Worm (Caenorhabditis elegans) whole organism, L4 larva: ENCODE data around the gene srsx-19.

Experiments used
- R02D3.7 ChIP-seq: fragments of 150-350 bp; sonication (generic microtip); optimal IDR thresholded peaks from 3 replicates; lab custom pipeline; 2014; ENCODE audit warnings: missing biosample characterization, missing genetic modification characterization
- T20F7.1 ChIP-seq: fragments of 200-800 bp; sonication (Bioruptor generic); optimal IDR thresholded peaks from 2 replicates; lab custom pipeline; 2018; ENCODE audit warnings: mild to moderate bottlenecking, missing genetic modification characterization, missing compliant biosample characterization
- ZK337.2 ChIP-seq: fragments of 200-800 bp; sonication (Bioruptor generic); IDR thresholded peaks from 2 replicates; pipeline ENCODE4 v1.3.6; 2022; ENCODE audit warnings: missing genetic modification reagents, missing genetic modification characterization, missing compliant biosample characterization
- aha-1 ChIP-seq: fragments of 150-350 bp; peaks from one replicate; lab custom pipeline; 2014; ENCODE audit warnings: missing biosample characterization, missing genetic modification characterization
- daf-16 ChIP-seq, 3 experiments: sonication (generic microtip); optimal IDR thresholded peaks; 2 replicates each; lab custom pipeline; 2016 to 2017; ENCODE audit warnings: missing genetic modification characterization in 3 of 3, missing genetic modification reagents in 3 of 3, mild to moderate bottlenecking in 2 of 3, missing compliant biosample characterization in 2 of 3, missing biosample characterization in 1 of 3, moderate library complexity in 1 of 3
- egl-27 ChIP-seq: sonication (generic microtip); optimal IDR thresholded peaks from 3 replicates; lab custom pipeline; 2017; ENCODE audit warnings: missing biosample characterization, missing genetic modification reagents, missing genetic modification characterization
- fkh-10 ChIP-seq: fragments of 150-350 bp; optimal IDR thresholded peaks from 2 replicates; lab custom pipeline; 2014; ENCODE audit warnings: missing biosample characterization, missing genetic modification reagents, missing genetic modification characterization
- lin-13 ChIP-seq: fragments of 150-350 bp; optimal IDR thresholded peaks from 2 replicates; lab custom pipeline; 2014; ENCODE audit warnings: missing biosample characterization, missing genetic modification reagents, missing genetic modification characterization
- lsy-2 ChIP-seq, 2 experiments: fragments of 150-350 bp in 1 of 2; sonication (generic microtip) in 1 of 2; optimal IDR thresholded peaks; 2 replicates each; lab custom pipeline; 2014 to 2017; ENCODE audit warnings: missing biosample characterization in 2 of 2, missing genetic modification characterization in 2 of 2
- mep-1 ChIP-seq: fragments of 150-350 bp; sonication (generic microtip); optimal IDR thresholded peaks from 3 replicates; lab custom pipeline; 2014; ENCODE audit warnings: missing biosample characterization, missing genetic modification characterization
- nhr-25 ChIP-seq: sonication (generic microtip); optimal IDR thresholded peaks from 2 replicates; lab custom pipeline; 2017; ENCODE audit warnings: missing genetic modification characterization, mild to moderate bottlenecking, missing compliant biosample characterization, antibody characterized with exemption, moderate library complexity, borderline replicate concordance; ENCODE audit not compliant: insufficient read depth
- nhr-28 ChIP-seq: fragments of 150-350 bp; optimal IDR thresholded peaks from 2 replicates; lab custom pipeline; 2014; ENCODE audit warnings: missing biosample characterization, missing genetic modification characterization
- snpc-4 ChIP-seq: fragments of 150-350 bp; optimal IDR thresholded peaks from 2 replicates; lab custom pipeline; 2014; ENCODE audit warnings: missing biosample characterization, missing genetic modification characterization
- ztf-11 ChIP-seq: fragments of 150-350 bp; optimal IDR thresholded peaks from 2 replicates; lab custom pipeline; 2014; ENCODE audit warnings: missing biosample characterization, missing genetic modification characterization

ce11 chrV:13850170-13850569 lies 37.3 kb upstream of the srsx-19 start, which contains the start of gene hpx-2:
- TF ChIP-seq T20F7.1 (GFP tag; lab: Kevin White, UChicago), result no peak
- no peak for TF ChIP-seq R02D3.7 (tag; lab: Kevin White, UChicago)
- no peak for TF ChIP-seq nhr-28 (tag; lab: Kevin White, UChicago)
- no peak for TF ChIP-seq mep-1 (tag; lab: Kevin White, UChicago)
- TF ChIP-seq lin-13 (GFP tag; lab: Kevin White, UChicago), result no peak
- no peak for TF ChIP-seq egl-27 (tag; lab: Kevin White, UChicago)
- TF ChIP-seq fkh-10 (GFP tag; lab: Kevin White, UChicago), result no peak
- TF ChIP-seq lsy-2 (tag; optimal IDR thresholded peaks at IDR 0.05; lab: Kevin White, UChicago), result no peak
- no peak for TF ChIP-seq aha-1 (tag; lab: Kevin White, UChicago)
- no peak for TF ChIP-seq ztf-11
- no peak for TF ChIP-seq daf-16 (GFP tag; optimal IDR thresholded peaks at IDR 0.05; lab: Kevin White, UChicago)
- TF ChIP-seq daf-16 (tag; optimal IDR thresholded peaks at IDR 0.05; lab: Kevin White, UChicago), result no peak
- TF ChIP-seq nhr-25 (tag; lab: Kevin White, UChicago), result no peak
- TF ChIP-seq snpc-4, result no peak
- TF ChIP-seq ZK337.2 (GFP tag; lab: Robert Waterston, UW), result no peak
